Worm (Caenorhabditis elegans) whole organism, young adult: ENCODE measurements around the gene C27H6.9.
"Not testable (repeated sequence)": the region's sequence is repeated elsewhere in the genome, so short reads cannot be mapped to it uniquely, and the experiment has no call there.

Experiments
- C06A6.2 ChIP-seq: fragments of 200-800 bp; sonication (Bioruptor generic); conservative IDR thresholded peaks from 2 replicates; pipeline ENCODE4 v1.3.6; 2022; ENCODE audit warnings: missing genetic modification characterization, missing compliant biosample characterization
- D2030.7 ChIP-seq: fragments of 200-800 bp; sonication (Bioruptor generic); IDR thresholded peaks from 2 replicates; pipeline ENCODE4 v1.3.6; 2022; ENCODE audit warnings: missing genetic modification reagents, missing genetic modification characterization, missing compliant biosample characterization
- F10E7.11 ChIP-seq: sonication (generic microtip); optimal IDR thresholded peaks from 2 replicates; lab custom pipeline; 2017; ENCODE audit warnings: mild to moderate bottlenecking, missing genetic modification characterization, moderate library complexity, missing compliant biosample characterization
- F23B12.7 ChIP-seq: sonication (generic microtip); optimal IDR thresholded peaks from 2 replicates; lab custom pipeline; 2017; ENCODE audit warnings: missing genetic modification characterization, mild to moderate bottlenecking, missing compliant biosample characterization, antibody characterized with exemption, moderate library complexity; ENCODE audit not compliant: insufficient read depth
- F33H1.4 ChIP-seq: fragments of 200-800 bp; sonication (Bioruptor generic); IDR thresholded peaks from 2 replicates; pipeline ENCODE4 v1.3.6; 2022; ENCODE audit warnings: missing genetic modification reagents, missing genetic modification characterization, missing compliant biosample characterization
- K12H6.12 ChIP-seq: fragments of 200-800 bp; sonication (Bioruptor generic); optimal IDR thresholded peaks from 2 replicates; lab custom pipeline; 2018; ENCODE audit warnings: mild to moderate bottlenecking, missing genetic modification characterization, missing compliant biosample characterization
- Y53G8AR.9 ChIP-seq: fragments of 200-800 bp; sonication (Bioruptor generic); conservative IDR thresholded peaks from 2 replicates; pipeline ENCODE4 v1.3.6; 2022; ENCODE audit warnings: missing genetic modification reagents, missing genetic modification characterization, missing compliant biosample characterization
- Y67H2A.10 ChIP-seq: fragments of 200-800 bp; sonication (Bioruptor generic); conservative IDR thresholded peaks from 2 replicates; pipeline ENCODE4 v1.3.6; 2022; ENCODE audit warnings: missing genetic modification reagents, missing genetic modification characterization, missing compliant biosample characterization
- Y79H2A.3 ChIP-seq: fragments of 200-800 bp; sonication (Bioruptor generic); conservative IDR thresholded peaks from 2 replicates; pipeline ENCODE4 v1.3.6; 2022; ENCODE audit warnings: missing genetic modification reagents, missing genetic modification characterization, missing compliant biosample characterization
- Y95B8A.8 ChIP-seq: fragments of 200-800 bp; sonication (Bioruptor generic); IDR thresholded peaks from 2 replicates; pipeline ENCODE4 v1.3.6; 2022; ENCODE audit warnings: missing genetic modification reagents, missing genetic modification characterization, missing compliant biosample characterization
- ZK185.1 ChIP-seq: sonication (generic microtip); optimal IDR thresholded peaks from 2 replicates; lab custom pipeline; 2016; ENCODE audit warnings: mild to moderate bottlenecking, missing genetic modification characterization, missing compliant biosample characterization; ENCODE audit not compliant: poor library complexity, severe bottlenecking
- akir-1 ChIP-seq: fragments of 200-800 bp; sonication (Bioruptor generic); optimal IDR thresholded peaks from 2 replicates; lab custom pipeline; 2018; ENCODE audit warnings: mild to moderate bottlenecking, missing genetic modification characterization, moderate library complexity, missing compliant biosample characterization
- ceh-27 ChIP-seq: fragments of 200-800 bp; sonication (Bioruptor generic); optimal IDR thresholded peaks from 2 replicates; lab custom pipeline; 2018; ENCODE audit warnings: mild to moderate bottlenecking, missing genetic modification characterization, moderate library complexity, missing compliant biosample characterization
- ceh-58 ChIP-seq: fragments of 200-800 bp; sonication (Bioruptor generic); IDR thresholded peaks from 2 replicates; pipeline ENCODE4 v1.3.6; 2022; ENCODE audit warnings: missing genetic modification characterization, missing compliant biosample characterization
- ceh-91 ChIP-seq: fragments of 200-800 bp; sonication (Bioruptor generic); IDR thresholded peaks from 2 replicates; pipeline ENCODE4 v1.3.6; 2022; ENCODE audit warnings: missing genetic modification reagents, missing genetic modification characterization, missing compliant biosample characterization
- chd-7 ChIP-seq: sonication (generic microtip); optimal IDR thresholded peaks from 2 replicates; lab custom pipeline; 2016; ENCODE audit warnings: mild to moderate bottlenecking, missing genetic modification characterization, moderate library complexity, missing compliant biosample characterization
- dox-1 ChIP-seq: fragments of 200-800 bp; sonication (Bioruptor generic); IDR thresholded peaks from 2 replicates; pipeline ENCODE4 v1.3.6; 2022; ENCODE audit warnings: missing genetic modification reagents, missing genetic modification characterization, missing compliant biosample characterization
- dpff-1 ChIP-seq: sonication (generic microtip); optimal IDR thresholded peaks from 2 replicates; lab custom pipeline; 2017; ENCODE audit warnings: mild to moderate bottlenecking, missing genetic modification characterization, missing compliant biosample characterization
- dpl-1 ChIP-seq: fragments of 150-350 bp; optimal IDR thresholded peaks from 2 replicates; lab custom pipeline; 2014; ENCODE audit warnings: missing biosample characterization, missing genetic modification reagents, missing genetic modification characterization
- ekl-4 ChIP-seq: fragments of 200-800 bp; sonication (Bioruptor generic); IDR thresholded peaks from 2 replicates; pipeline ENCODE4 v1.3.6; 2022; ENCODE audit warnings: missing genetic modification reagents, missing genetic modification characterization, missing compliant biosample characterization
- him-1 ChIP-seq: sonication (generic microtip); optimal IDR thresholded peaks from 2 replicates; lab custom pipeline; 2016; ENCODE audit warnings: missing genotype, missing genetic modification reagents, missing genetic modification characterization, missing compliant biosample characterization
- hmg-1.2 ChIP-seq: fragments of 200-800 bp; sonication (Bioruptor generic); IDR thresholded peaks from 2 replicates; pipeline ENCODE4 v1.3.6; 2022; ENCODE audit warnings: missing genetic modification reagents, missing genetic modification characterization, missing compliant biosample characterization
- hsf-1 ChIP-seq: fragments of 200-800 bp; sonication (Bioruptor generic); IDR thresholded peaks from 2 replicates; pipeline ENCODE4 v1.3.6; 2022; ENCODE audit warnings: missing genetic modification reagents, missing genetic modification characterization, missing compliant biosample characterization
- let-607 ChIP-seq, 2 experiments: fragments of 200-800 bp in 1 of 2; sonication (Bioruptor generic) in 1 of 2; sonication (generic microtip) in 1 of 2; optimal IDR thresholded peaks; 2 replicates each; lab custom pipeline; 2016 to 2018; ENCODE audit warnings: mild to moderate bottlenecking in 2 of 2, missing compliant biosample characterization in 2 of 2, missing genetic modification characterization in 2 of 2, moderate library complexity in 2 of 2, missing genotype in 1 of 2
- lin-26 ChIP-seq: fragments of 200-800 bp; sonication (Bioruptor generic); IDR thresholded peaks from 2 replicates; pipeline ENCODE4 v1.3.6; 2022; ENCODE audit warnings: missing genetic modification reagents, missing genetic modification characterization, missing compliant biosample characterization
- lin-40 ChIP-seq: sonication (generic microtip); optimal IDR thresholded peaks from 2 replicates; lab custom pipeline; 2016; ENCODE audit warnings: missing genetic modification characterization, mild to moderate bottlenecking, missing compliant biosample characterization, missing genotype, missing genetic modification reagents
- lsl-1 ChIP-seq: fragments of 200-800 bp; sonication (Bioruptor generic); optimal IDR thresholded peaks from 2 replicates; lab custom pipeline; 2018; ENCODE audit warnings: mild to moderate bottlenecking, missing genetic modification characterization, moderate library complexity, missing compliant biosample characterization
- madf-10 ChIP-seq: sonication (generic microtip); optimal IDR thresholded peaks from 2 replicates; lab custom pipeline; 2016; ENCODE audit warnings: mild to moderate bottlenecking, missing genetic modification characterization, missing compliant biosample characterization
- madf-6 ChIP-seq: fragments of 200-800 bp; sonication (Bioruptor generic); IDR thresholded peaks from 2 replicates; pipeline ENCODE4 v1.3.6; 2022; ENCODE audit warnings: missing genetic modification reagents, missing genetic modification characterization, missing compliant biosample characterization
- madf-8 ChIP-seq: fragments of 200-800 bp; sonication (Bioruptor generic); conservative IDR thresholded peaks from 2 replicates; pipeline ENCODE4 v1.3.6; 2022; ENCODE audit warnings: missing genetic modification reagents, missing genetic modification characterization, missing compliant biosample characterization
- mcd-1 ChIP-seq: fragments of 200-800 bp; sonication (Bioruptor generic); IDR thresholded peaks from 2 replicates; pipeline ENCODE4 v1.3.6; 2022; ENCODE audit warnings: missing genetic modification reagents, missing genetic modification characterization, missing compliant biosample characterization
- nfya-2 ChIP-seq: fragments of 200-800 bp; sonication (Bioruptor generic); IDR thresholded peaks from 2 replicates; pipeline ENCODE4 v1.3.6; 2022; ENCODE audit warnings: missing genetic modification reagents, missing genetic modification characterization, missing compliant biosample characterization
- nfyb-1 ChIP-seq: fragments of 200-800 bp; sonication (Bioruptor generic); IDR thresholded peaks from 2 replicates; pipeline ENCODE4 v1.3.6; 2022; ENCODE audit warnings: missing genetic modification reagents, missing genetic modification characterization, missing compliant biosample characterization
- nhr-80 ChIP-seq: sonication (generic microtip); optimal IDR thresholded peaks from 2 replicates; lab custom pipeline; 2016; ENCODE audit warnings: missing genetic modification characterization, missing compliant biosample characterization
- pbrm-1 ChIP-seq: fragments of 200-800 bp; sonication (Bioruptor generic); IDR thresholded peaks from 2 replicates; pipeline ENCODE4 v1.3.6; 2022; ENCODE audit warnings: missing genetic modification reagents, missing genetic modification characterization, missing compliant biosample characterization
- rcor-1 ChIP-seq: fragments of 200-800 bp; sonication (Bioruptor generic); IDR thresholded peaks from 2 replicates; pipeline ENCODE4 v1.3.6; 2022; ENCODE audit warnings: missing genetic modification reagents, missing genetic modification characterization, missing compliant biosample characterization
- rpc-1 ChIP-seq, 2 experiments: fragments of 150-350 bp in 1 of 2; sonication (generic microtip) in 1 of 2; optimal IDR thresholded peaks; 2 replicates each; lab custom pipeline; 2014 to 2018; ENCODE audit warnings: missing biosample characterization in 1 of 2, missing genetic modification characterization in 1 of 2, missing genetic modification reagents in 1 of 2, missing genotype in 1 of 2
- tbp1 ChIP-seq: fragments of 200-800 bp; sonication (Bioruptor generic); optimal IDR thresholded peaks from 2 replicates; lab custom pipeline; 2018; ENCODE audit warnings: mild to moderate bottlenecking, missing genetic modification characterization, missing compliant biosample characterization
- unc-130 ChIP-seq: sonication (generic microtip); optimal IDR thresholded peaks from 2 replicates; lab custom pipeline; 2016; ENCODE audit warnings: missing genetic modification reagents, missing genetic modification characterization, missing compliant biosample characterization
- xnd-1 ChIP-seq: sonication (generic microtip); optimal IDR thresholded peaks from 2 replicates; lab custom pipeline; 2016; ENCODE audit warnings: missing genotype, missing genetic modification reagents, missing genetic modification characterization, missing compliant biosample characterization
- zfh-2 ChIP-seq: fragments of 200-800 bp; sonication (Bioruptor generic); conservative IDR thresholded peaks from 2 replicates; pipeline ENCODE4 v1.3.6; 2022; ENCODE audit warnings: missing genetic modification reagents, missing genetic modification characterization, missing compliant biosample characterization
- ztf-18 ChIP-seq: sonication (generic microtip); optimal IDR thresholded peaks from 2 replicates; lab custom pipeline; 2016; ENCODE audit warnings: missing genotype, mild to moderate bottlenecking, missing genetic modification characterization, missing compliant biosample characterization
- ztf-26 ChIP-seq: sonication (generic microtip); optimal IDR thresholded peaks from 2 replicates; lab custom pipeline; 2017; ENCODE audit warnings: missing genetic modification characterization, missing compliant biosample characterization
- ztf-28 ChIP-seq: fragments of 200-800 bp; sonication (Bioruptor generic); IDR thresholded peaks from 2 replicates; pipeline ENCODE4 v1.3.6; 2022; ENCODE audit warnings: missing genetic modification reagents, missing genetic modification characterization, missing compliant biosample characterization

The C27H6.9 gene

DNA sequence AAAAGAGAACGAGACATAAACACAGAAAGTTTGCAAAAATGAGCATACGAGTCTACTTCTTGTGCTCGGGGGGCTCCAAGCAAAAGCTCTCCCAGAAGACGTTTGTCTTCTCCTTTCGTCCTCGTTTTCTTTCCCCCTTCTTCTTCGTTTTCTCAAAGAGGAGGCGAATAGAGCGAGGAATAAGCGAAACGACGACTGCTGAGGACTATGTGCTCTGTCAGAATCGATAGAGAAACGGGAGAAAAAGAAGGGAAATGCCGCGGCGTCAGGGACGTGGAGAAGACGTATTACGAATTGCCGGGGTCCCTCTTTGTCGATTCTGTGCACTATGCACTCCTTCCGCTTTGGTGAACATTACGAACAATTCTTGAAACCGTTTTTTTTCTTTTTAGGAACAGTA, 4.2 kb upstream of the C27H6.9 start (continued):
- TF ChIP-seq him-1 (no peak), ceh-58 (no peak), F10E7.11 (peak; percentile 33), lin-40 (tag; lab: Kevin White, UChicago) (no peak), nfya-2 (no peak), akir-1 (GFP tag; lab: Kevin White, UChicago) (no peak), dpff-1 (no peak), lsl-1 (GFP tag; lab: Kevin White, UChicago) (no peak), Y79H2A.3 (no peak), ceh-27 (GFP tag; lab: Kevin White, UChicago) (peak; percentile 39)
- TF ChIP-seq, all 124 proteins: peak for 34

DNA sequence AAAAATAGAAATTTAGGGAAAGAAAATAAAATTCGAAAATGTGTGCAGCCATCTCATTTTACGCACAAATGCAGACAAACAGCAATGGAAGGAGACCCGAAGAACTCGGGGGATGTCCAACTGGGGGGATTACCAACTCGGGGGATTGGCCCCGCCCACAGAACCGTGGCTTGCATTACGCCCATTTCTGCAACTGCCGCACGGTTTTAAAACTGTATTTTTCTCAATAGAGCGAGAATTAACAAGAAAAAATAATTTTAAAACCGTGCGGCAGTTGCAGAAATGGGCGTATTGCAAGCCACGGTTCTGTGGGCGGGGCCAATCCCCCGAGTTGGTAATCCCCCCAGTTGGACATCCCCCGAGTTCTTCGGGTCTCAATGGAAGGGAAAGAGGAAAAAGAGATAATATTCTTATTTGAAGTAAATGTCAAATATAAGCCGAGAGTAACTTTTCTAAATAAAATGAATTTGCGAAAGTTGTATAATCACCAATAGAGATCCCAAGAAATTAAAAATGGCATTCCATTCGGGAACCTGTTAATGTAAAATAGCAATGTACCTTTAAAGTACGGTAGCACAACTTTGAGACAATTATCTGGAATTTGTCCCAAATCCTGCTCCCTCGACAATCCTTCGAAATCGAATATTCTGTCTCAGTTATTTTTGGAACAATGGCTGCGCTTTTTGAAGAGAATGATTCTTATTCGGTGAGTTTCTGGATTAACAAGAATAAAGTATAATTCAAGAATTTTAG, 1.8 kb upstream of the C27H6.9 start, which contains the start of the genes ruvb-1 and tofu-1:
TSS of gene ruvb-1 (minus strand) at position 72 of the 753 bp plus-strand sequence.
TSS of gene tofu-1 (plus strand) at position 417 of the 753 bp plus-strand sequence.
- TF ChIP-seq C06A6.2 (GFP tag; lab: Robert Waterston, UW) = peak; percentile 94
- 0 out of 2 replicates have a peak, but pooled peaks have one; percentile 38 for TF ChIP-seq hsf-1
- peak; percentile 67 for TF ChIP-seq F33H1.4
- 0 out of 2 replicates have a peak, but pooled peaks have one; percentile 29 for TF ChIP-seq zfh-2 (GFP tag; lab: Robert Waterston, UW)
- TF ChIP-seq him-1 = peak; percentile 14
- peak; percentile 54; the same call in 1 of the 2 replicates for TF ChIP-seq dox-1 (GFP tag; lab: Robert Waterston, UW)
- peak; percentile 4 for TF ChIP-seq unc-130 (GFP tag; lab: Kevin White, UChicago)
- TF ChIP-seq ZK185.1 (tag; lab: Kevin White, UChicago) = peak; percentile 58
- peak in 1 of 2 experiments; percentile 34 for TF ChIP-seq let-607 (tag; optimal IDR thresholded peaks at IDR 0.05; lab: Kevin White, UChicago)
- TF ChIP-seq pbrm-1 (GFP tag; lab: Robert Waterston, UW) = peak; percentile 74; the same call in 1 of the 2 replicates
- TF ChIP-seq xnd-1 (tag; lab: Kevin White, UChicago) = peak; percentile 44
- peak; percentile 37 for TF ChIP-seq F23B12.7
- TF ChIP-seq madf-6 (GFP tag; lab: Robert Waterston, UW) = peak; percentile 53; the same call in 1 of the 2 replicates
- TF ChIP-seq Y67H2A.10 (GFP tag; lab: Robert Waterston, UW) = 0 out of 2 replicates have a peak, but pooled peaks have one; percentile 47
- TF ChIP-seq ekl-4 = peak; percentile 60; the same call in 1 of the 2 replicates
- peak; percentile 80; the same call in 1 of the 2 replicates for TF ChIP-seq nfyb-1 (GFP tag; lab: Robert Waterston, UW)
- TF ChIP-seq ceh-91 = 0 out of 2 replicates have a peak, but pooled peaks have one; percentile 21
- 0 out of 2 replicates have a peak, but pooled peaks have one; percentile 52 for TF ChIP-seq ztf-28 (GFP tag; lab: Robert Waterston, UW)
- TF ChIP-seq rcor-1 (GFP tag; lab: Robert Waterston, UW) = peak; percentile 59
- TF ChIP-seq lin-26 (GFP tag; lab: Robert Waterston, UW) = peak; percentile 33; the same call in 1 of the 2 replicates
- TF ChIP-seq lin-40 (tag; lab: Kevin White, UChicago) = peak; percentile 90
- peak; percentile 59 for TF ChIP-seq ceh-27 (GFP tag; lab: Kevin White, UChicago)
- TF ChIP-seq madf-10 (tag; lab: Kevin White, UChicago) = peak; percentile 70
- peak; percentile 91 for TF ChIP-seq mcd-1 (GFP tag; lab: Robert Waterston, UW)
- peak; percentile 64 for TF ChIP-seq Y53G8AR.9 (GFP tag; lab: Robert Waterston, UW)
- 0 out of 2 replicates have a peak, but pooled peaks have one; percentile 14 for TF ChIP-seq Y95B8A.8
- 0 out of 2 replicates have a peak, but pooled peaks have one; percentile 15 for TF ChIP-seq madf-8 (GFP tag; lab: Robert Waterston, UW)
- TF ChIP-seq ztf-26 (tag; lab: Kevin White, UChicago) = peak; percentile 58
- TF ChIP-seq K12H6.12 (tag; lab: Kevin White, UChicago) = peak; percentile 14
- peak; percentile 50 for TF ChIP-seq ztf-18 (tag; lab: Kevin White, UChicago)
- peak; percentile 35 for TF ChIP-seq D2030.7 (GFP tag; lab: Robert Waterston, UW)
- peak; percentile 15 for TF ChIP-seq chd-7
- TF ChIP-seq hmg-1.2 = peak; percentile 49
- TF ChIP-seq dpl-1 (GFP tag; lab: Kevin White, UChicago) = peak; percentile 12
- TF ChIP-seq nhr-80 (tag; lab: Kevin White, UChicago) = peak; percentile 60
- peak; percentile 34 for TF ChIP-seq rpc-1 (optimal IDR thresholded peaks at IDR 0.05; lab: Kevin White, UChicago)
- not testable (repeated sequence) for TF ChIP-seq rpc-1 (tag; optimal IDR thresholded peaks at IDR 0.05; lab: Kevin White, UChicago)
- TF ChIP-seq tbp1 (GFP tag; lab: Kevin White, UChicago) = peak; percentile 14
